Fruit fly (Drosophila melanogaster): ENCODE data around the gene hng3.
A peak's percentile ranks its signal among the peaks of the same experiment; 100 is the strongest.

The hng3 gene

DNA sequence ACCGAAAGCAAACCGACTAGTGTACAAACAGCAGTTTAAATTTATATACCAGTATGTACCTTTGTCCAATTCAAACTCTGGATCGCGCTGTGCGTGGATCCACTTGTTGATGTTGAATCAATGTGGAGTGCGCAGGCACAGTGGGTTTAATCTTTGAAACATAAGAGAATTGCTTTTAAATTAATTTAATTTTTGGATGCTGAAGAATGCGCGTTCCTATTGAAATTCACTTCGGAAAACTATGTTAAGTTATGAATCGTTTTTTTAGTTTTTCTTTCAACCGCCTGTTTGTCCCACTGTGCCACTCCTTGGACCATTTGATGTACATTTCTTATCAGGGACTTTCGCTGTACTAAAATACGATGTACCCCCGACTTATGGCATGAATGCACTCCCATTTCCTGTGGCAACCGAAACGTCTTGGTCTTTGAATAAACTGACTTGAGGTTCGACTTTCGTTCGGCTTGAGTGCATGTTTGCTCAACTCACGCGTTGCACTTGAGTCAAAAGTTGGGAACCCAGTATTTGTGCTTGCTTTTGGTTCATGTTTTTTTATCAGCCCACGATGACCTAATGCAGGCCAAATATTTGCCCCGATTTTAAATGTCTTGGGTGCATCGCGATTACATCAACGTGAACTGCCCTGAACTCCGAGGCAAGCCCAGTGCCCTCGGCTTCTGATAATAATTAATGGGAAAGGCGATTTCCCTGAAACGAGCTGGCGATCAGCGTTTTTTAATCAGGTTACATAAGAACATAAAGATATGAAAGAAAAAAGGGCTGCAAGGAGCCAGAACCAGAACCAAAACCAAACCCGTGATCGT, 30.6 kb downstream of the hng3 start (continued):
- TF ChIP-seq jigr1 (GFP tag; IDR thresholded peaks at IDR 0.05) (peak; percentile 87; the same call in 2 of the 3 replicates), Hand (GFP tag; optimal IDR thresholded peaks at IDR 0.05) (peak; percentile 31), CG7963 (GFP tag; IDR thresholded peaks at IDR 0.05; ENCODE audit: partially characterized antibody) (no peak), sr (GFP tag; IDR thresholded peaks at IDR 0.05) (peak; percentile 79), CG12155 (GFP tag; optimal IDR thresholded peaks at IDR 0.05) (peak; percentile 82), vnd (GFP tag; IDR thresholded peaks at IDR 0.05; ENCODE audit: partially characterized antibody) (0 out of 3 replicates have a peak, but pooled peaks have one; percentile 34), Dfd (GFP tag; optimal IDR thresholded peaks at IDR 0.05) (no peak), tup (GFP tag; optimal IDR thresholded peaks at IDR 0.05) (peak; percentile 82), Adf1 (GFP tag; IDR thresholded peaks at IDR 0.05) (no peak), Sry-δ (GFP tag; optimal IDR thresholded peaks at IDR 0.05) (peak; percentile 54), CG10543 (GFP tag; optimal IDR thresholded peaks at IDR 0.05) (peak; percentile 54), slbo (GFP tag; IDR thresholded peaks at IDR 0.05) (peak; percentile 74), croc (GFP tag; conservative IDR thresholded peaks at IDR 0.05) (peak; percentile 96), pita (GFP tag; optimal IDR thresholded peaks at IDR 0.05) (no peak), CG31388 (GFP tag; optimal IDR thresholded peaks at IDR 0.05) (peak; percentile 86), zfh2 (GFP tag; optimal IDR thresholded peaks at IDR 0.05) (peak; percentile 41), mirr (GFP tag; optimal IDR thresholded peaks at IDR 0.05) (no peak), trh (GFP tag; optimal IDR thresholded peaks at IDR 0.05) (peak; percentile 89), sens (GFP tag) (peak; percentile 100), Sin3A (optimal IDR thresholded peaks at IDR 0.05) (no peak), fd102C (GFP tag; optimal IDR thresholded peaks at IDR 0.05) (peak; percentile 95), CG6683 (GFP tag; optimal IDR thresholded peaks at IDR 0.05) (peak; percentile 62), Atf6 (GFP tag; IDR thresholded peaks at IDR 0.05) (peak; percentile 70; the same call in 1 of the 2 replicates), CG17912 (GFP tag; optimal IDR thresholded peaks at IDR 0.05) (peak; percentile 46), CG6175 (GFP tag; IDR thresholded peaks at IDR 0.05) (0 out of 3 replicates have a peak, but pooled peaks have one; percentile 35), CG10959 (GFP tag; IDR thresholded peaks at IDR 0.05) (peak; percentile 98), danr (GFP tag; IDR thresholded peaks at IDR 0.05) (peak; percentile 87), Dad (GFP tag; optimal IDR thresholded peaks at IDR 0.05) (peak; percentile 95), CG17612 (GFP tag; IDR thresholded peaks at IDR 0.05) (peak; percentile 82), CG2875 (GFP tag; optimal IDR thresholded peaks at IDR 0.05) (peak; percentile 98), CG31441 (GFP tag; IDR thresholded peaks at IDR 0.05) (peak; percentile 98), CG32767 (GFP tag; IDR thresholded peaks at IDR 0.05) (peak; percentile 92), nerfin-1 (tag; optimal IDR thresholded peaks at IDR 0.05) (peak; percentile 88), jing (GFP tag; optimal IDR thresholded peaks at IDR 0.05) (peak; percentile 78), CG10321 (GFP tag; IDR thresholded peaks at IDR 0.05) (peak; percentile 66; the same call in 1 of the 2 replicates), CG11560 (tag; IDR thresholded peaks at IDR 0.05) (peak; percentile 43; the same call in 2 of the 3 replicates), Trl (optimal IDR thresholded peaks at IDR 0.05) (no peak), Trl (GFP tag; optimal IDR thresholded peaks at IDR 0.05) (peak; percentile 97), dpn (GFP tag; optimal IDR thresholded peaks at IDR 0.05) (peak; percentile 89 to 96), HmgZ (tag; optimal IDR thresholded peaks at IDR 0.05) (peak; percentile 65), ewg (GFP tag; optimal IDR thresholded peaks at IDR 0.05) (peak; percentile 84), emc (GFP tag; optimal IDR thresholded peaks at IDR 0.05) (peak; percentile 22), Antp (GFP tag; optimal IDR thresholded peaks at IDR 0.05) (peak; percentile 94), onecut (GFP tag; IDR thresholded peaks at IDR 0.05) (peak; percentile 92), CG7357 (GFP tag; IDR thresholded peaks at IDR 0.05) (peak; percentile 80), Nf-YA (GFP tag; IDR thresholded peaks at IDR 0.05) (peak; percentile 89), Nf-YC (tag; optimal IDR thresholded peaks at IDR 0.05) (peak; percentile 35), PHDP (tag; optimal IDR thresholded peaks at IDR 0.05) (peak; percentile 90), CG12744 (GFP tag; optimal IDR thresholded peaks at IDR 0.05) (peak; percentile 81), CG10366 (GFP tag; IDR thresholded peaks at IDR 0.05) (peak; percentile 90)

Data from whole organism, embryonic.